Fruit fly (Drosophila melanogaster) whole organism, embryonic: ENCODE data around the gene CG3032.

ENCODE experiments used
- B-H2 ChIP-seq: fragments of 200-800 bp; sonication (Bioruptor generic); optimal IDR thresholded peaks from 2 replicates; lab custom pipeline; 2018; ENCODE audit warnings: missing biosample characterization, mild to moderate bottlenecking, missing genetic modification characterization
- CG10209 ChIP-seq: fragments of 200-800 bp; sonication (Bioruptor generic); optimal IDR thresholded peaks from 3 replicates; lab custom pipeline; 2017; ENCODE audit warnings: missing biosample characterization, mild to moderate bottlenecking, missing genetic modification characterization, missing genetic modification reagents
- CG10366 ChIP-seq: fragments of 200-800 bp; sonication (Bioruptor generic); IDR thresholded peaks from 2 replicates; pipeline ENCODE4 v1.3.6; 2022; ENCODE audit warnings: missing biosample characterization, missing genetic modification characterization
- CG10654 ChIP-seq: fragments of 200-800 bp; sonication (Bioruptor generic); optimal IDR thresholded peaks from 2 replicates; lab custom pipeline; 2016; ENCODE audit warnings: missing biosample characterization, missing genetic modification characterization
- CG11085 ChIP-seq: fragments of 200-800 bp; sonication (Bioruptor generic); IDR thresholded peaks from 2 replicates; pipeline ENCODE4 v1.3.6; 2022; ENCODE audit warnings: missing biosample characterization, missing genetic modification characterization
- CG11093 ChIP-seq: fragments of 200-800 bp; sonication (Bioruptor generic); IDR thresholded peaks from 3 replicates; pipeline ENCODE4 v1.3.6; 2022; ENCODE audit warnings: missing biosample characterization, missing genetic modification characterization
- CG11696 ChIP-seq: fragments of 200-800 bp; sonication (Bioruptor generic); IDR thresholded peaks from 2 replicates; pipeline ENCODE4 v1.3.6; 2022; ENCODE audit warnings: missing biosample characterization, missing genetic modification characterization
- CG12071 ChIP-seq: fragments of 200-800 bp; sonication (Bioruptor generic); optimal IDR thresholded peaks from 3 replicates; lab custom pipeline; 2018; ENCODE audit warnings: missing biosample characterization, mild to moderate bottlenecking, missing genetic modification characterization
- CG12104 ChIP-seq: fragments of 200-800 bp; sonication (Bioruptor generic); optimal IDR thresholded peaks from 3 replicates; lab custom pipeline; 2016; ENCODE audit warnings: missing biosample characterization, missing genetic modification characterization
- CG12155 ChIP-seq: fragments of 200-800 bp; sonication (Bioruptor generic); optimal IDR thresholded peaks from 3 replicates; lab custom pipeline; 2016; ENCODE audit warnings: missing biosample characterization, missing genetic modification characterization
- CG1233 ChIP-seq: fragments of 200-800 bp; sonication (Bioruptor generic); optimal IDR thresholded peaks from 4 replicates; lab custom pipeline; 2018; ENCODE audit warnings: missing biosample characterization, mild to moderate bottlenecking, missing genetic modification characterization
- CG13424 ChIP-seq: fragments of 200-800 bp; sonication (Bioruptor generic); optimal IDR thresholded peaks from 2 replicates; lab custom pipeline; 2019; ENCODE audit warnings: missing biosample characterization, mild to moderate bottlenecking, missing genetic modification characterization, moderate library complexity
- CG16813 ChIP-seq: fragments of 200-800 bp; sonication (Bioruptor generic); IDR thresholded peaks from 3 replicates; pipeline ENCODE4 v1.3.6; 2022; ENCODE audit warnings: missing biosample characterization, missing genetic modification characterization; ENCODE audit not compliant: partially characterized antibody
- CG16815 ChIP-seq: fragments of 200-800 bp; sonication (Bioruptor generic); optimal IDR thresholded peaks from 3 replicates; lab custom pipeline; 2017; ENCODE audit warnings: missing biosample characterization, mild to moderate bottlenecking, missing genetic modification characterization
- CG17328 ChIP-seq: fragments of 200-800 bp; sonication (Bioruptor generic); IDR thresholded peaks from 2 replicates; pipeline ENCODE4 v1.3.6; 2022; ENCODE audit warnings: missing biosample characterization, missing genetic modification characterization
- CG17802 ChIP-seq: fragments of 200-800 bp; sonication (Bioruptor generic); optimal IDR thresholded peaks from 2 replicates; lab custom pipeline; 2018; ENCODE audit warnings: missing biosample characterization, mild to moderate bottlenecking, missing genetic modification characterization, moderate library complexity
- CG32772 ChIP-seq: fragments of 200-800 bp; sonication (Bioruptor generic); IDR thresholded peaks from 2 replicates; pipeline ENCODE4 v1.3.6; 2022; ENCODE audit warnings: missing biosample characterization, missing genetic modification characterization
- CG6689 ChIP-seq: fragments of 200-800 bp; sonication (Bioruptor generic); IDR thresholded peaks from 2 replicates; pipeline ENCODE4 v1.3.6; 2022; ENCODE audit warnings: missing biosample characterization, missing genetic modification characterization
- CG6791 ChIP-seq: fragments of 200-800 bp; sonication (Bioruptor generic); IDR thresholded peaks from 3 replicates; pipeline ENCODE4 v1.3.6; 2022; ENCODE audit warnings: missing biosample characterization, missing genetic modification characterization; ENCODE audit not compliant: partially characterized antibody
- CG8924 ChIP-seq: fragments of 200-800 bp; optimal IDR thresholded peaks from 3 replicates; lab custom pipeline; 2019; ENCODE audit warnings: missing biosample characterization, mild to moderate bottlenecking, missing genetic modification characterization, moderate library complexity
- CrebB ChIP-seq: fragments of 200-800 bp; sonication (Bioruptor generic); optimal IDR thresholded peaks from 3 replicates; lab custom pipeline; 2018; ENCODE audit warnings: missing biosample characterization, mild to moderate bottlenecking, missing genetic modification characterization
- D19A ChIP-seq: fragments of 200-800 bp; optimal IDR thresholded peaks from 3 replicates; lab custom pipeline; 2019; ENCODE audit warnings: missing biosample characterization, mild to moderate bottlenecking, missing genetic modification characterization, moderate library complexity
- Dll ChIP-seq: fragments of 200-800 bp; sonication (Bioruptor generic); IDR thresholded peaks from 4 replicates; pipeline ENCODE4 v1.3.6; 2022; ENCODE audit warnings: missing biosample characterization, missing genetic modification characterization; ENCODE audit not compliant: partially characterized antibody
- ERR ChIP-seq: fragments of 200-800 bp; sonication (Bioruptor generic); optimal IDR thresholded peaks from 2 replicates; lab custom pipeline; 2016; ENCODE audit warnings: missing biosample characterization, missing genetic modification characterization
- Gsc ChIP-seq: fragments of 200-800 bp; sonication (Bioruptor generic); IDR thresholded peaks from 2 replicates; pipeline ENCODE4 v1.3.6; 2022; ENCODE audit warnings: missing biosample characterization, missing genetic modification characterization
- H2.0 ChIP-seq: fragments of 200-800 bp; sonication (Bioruptor generic); IDR thresholded peaks from 2 replicates; pipeline ENCODE4 v1.3.6; 2022; ENCODE audit warnings: missing biosample characterization, missing genetic modification characterization
- Hr3 ChIP-seq: fragments of 200-800 bp; sonication (Bioruptor generic); optimal IDR thresholded peaks from 3 replicates; lab custom pipeline; 2016; ENCODE audit warnings: missing biosample characterization, missing genetic modification characterization
- Med ChIP-seq: fragments of 200-800 bp; sonication (Bioruptor generic); peaks from one replicate; lab custom pipeline; 2016; ENCODE audit warnings: missing biosample characterization, missing genetic modification characterization, mild to moderate bottlenecking, inconsistent platforms, moderate library complexity
- Optix ChIP-seq: fragments of 200-800 bp; sonication (Bioruptor generic); IDR thresholded peaks from 3 replicates; pipeline ENCODE4 v1.3.6; 2022; ENCODE audit warnings: missing biosample characterization, missing genetic modification characterization
- Pdp1 ChIP-seq, 2 experiments: fragments of 200-800 bp; sonication (Bioruptor generic); optimal IDR thresholded peaks; 3 replicates each; lab custom pipeline; 2016; ENCODE audit warnings: missing biosample characterization in 2 of 2, missing genetic modification characterization in 2 of 2, mild to moderate bottlenecking in 1 of 2, moderate library complexity in 1 of 2
- aop ChIP-seq: fragments of 200-800 bp; sonication (Bioruptor generic); IDR thresholded peaks from 2 replicates; pipeline ENCODE4 v1.3.6; 2022; ENCODE audit warnings: missing biosample characterization, missing genetic modification characterization
- ap ChIP-seq: fragments of 200-800 bp; sonication (Bioruptor generic); IDR thresholded peaks from 2 replicates; pipeline ENCODE4 v1.3.6; 2022; ENCODE audit warnings: missing biosample characterization, missing genetic modification characterization
- ato ChIP-seq: fragments of 200-800 bp; sonication (Bioruptor generic); IDR thresholded peaks from 2 replicates; pipeline ENCODE4 v1.3.6; 2022; ENCODE audit warnings: missing biosample characterization, missing genetic modification characterization; ENCODE audit not compliant: partially characterized antibody
- caup ChIP-seq: fragments of 200-800 bp; sonication (Bioruptor generic); optimal IDR thresholded peaks from 3 replicates; lab custom pipeline; 2017; ENCODE audit warnings: missing biosample characterization, mild to moderate bottlenecking, missing genetic modification characterization, moderate library complexity; ENCODE audit not compliant: severe bottlenecking
- chif ChIP-seq, 2 experiments: fragments of 200-800 bp; sonication (Bioruptor generic); optimal IDR thresholded peaks; 3 replicates each; lab custom pipeline; 2016; ENCODE audit warnings: missing biosample characterization in 2 of 2, missing genetic modification characterization in 2 of 2
- cwo ChIP-seq: fragments of 200-800 bp; sonication (Bioruptor generic); optimal IDR thresholded peaks from 3 replicates; lab custom pipeline; 2017; ENCODE audit warnings: missing biosample characterization, missing genetic modification characterization, mild to moderate bottlenecking, moderate library complexity, missing genetic modification reagents
- disco-r ChIP-seq: fragments of 200-800 bp; sonication (Bioruptor generic); optimal IDR thresholded peaks from 2 replicates; lab custom pipeline; 2016; ENCODE audit warnings: missing biosample characterization, missing genetic modification characterization
- dysf ChIP-seq: fragments of 200-800 bp; sonication (Bioruptor generic); IDR thresholded peaks from 3 replicates; pipeline ENCODE4 v1.3.6; 2022; ENCODE audit warnings: missing biosample characterization, missing genetic modification characterization
- ewg ChIP-seq: fragments of 200-800 bp; sonication (Bioruptor generic); optimal IDR thresholded peaks from 3 replicates; lab custom pipeline; 2017; ENCODE audit warnings: mild to moderate bottlenecking, missing biosample characterization, missing genetic modification reagents, missing genetic modification characterization
- ham ChIP-seq: fragments of 200-800 bp; sonication (Bioruptor generic); IDR thresholded peaks from 2 replicates; pipeline ENCODE4 v1.3.6; 2022; ENCODE audit warnings: missing biosample characterization, missing genetic modification characterization
- maf-S ChIP-seq: fragments of 200-800 bp; sonication (Bioruptor generic); optimal IDR thresholded peaks from 2 replicates; lab custom pipeline; 2016; ENCODE audit warnings: missing biosample characterization, missing genetic modification characterization
- nmo ChIP-seq: fragments of 200-800 bp; sonication (Bioruptor generic); optimal IDR thresholded peaks from 2 replicates; lab custom pipeline; 2018; ENCODE audit warnings: missing biosample characterization, mild to moderate bottlenecking, missing genetic modification characterization, moderate library complexity
- sens ChIP-seq: fragments of 200-800 bp; sonication (Bioruptor generic); peaks from one replicate; lab custom pipeline; 2016; ENCODE audit warnings: missing biosample characterization, missing genetic modification characterization
- tgo ChIP-seq: fragments of 200-800 bp; sonication (Bioruptor generic); IDR thresholded peaks from 3 replicates; pipeline ENCODE4 v1.3.6; 2022; ENCODE audit warnings: missing biosample characterization, missing genetic modification characterization
- tin ChIP-seq: fragments of 200-800 bp; sonication (Bioruptor generic); optimal IDR thresholded peaks from 3 replicates; lab custom pipeline; 2016; ENCODE audit warnings: missing biosample characterization, missing genetic modification characterization
- twi ChIP-seq: fragments of 200-800 bp; optimal IDR thresholded peaks from 2 replicates; lab custom pipeline; 2019; ENCODE audit warnings: missing biosample characterization, mild to moderate bottlenecking, missing genetic modification characterization, moderate library complexity
- wek ChIP-seq: fragments of 200-800 bp; sonication (Bioruptor generic); optimal IDR thresholded peaks from 3 replicates; lab custom pipeline; 2018; ENCODE audit warnings: missing biosample characterization, mild to moderate bottlenecking, missing genetic modification characterization, moderate library complexity
- wor ChIP-seq: fragments of 200-800 bp; sonication (Bioruptor generic); IDR thresholded peaks from 2 replicates; pipeline ENCODE4 v1.3.6; 2022; ENCODE audit warnings: missing biosample characterization, missing genetic modification characterization

CG3032 gene

DNA sequence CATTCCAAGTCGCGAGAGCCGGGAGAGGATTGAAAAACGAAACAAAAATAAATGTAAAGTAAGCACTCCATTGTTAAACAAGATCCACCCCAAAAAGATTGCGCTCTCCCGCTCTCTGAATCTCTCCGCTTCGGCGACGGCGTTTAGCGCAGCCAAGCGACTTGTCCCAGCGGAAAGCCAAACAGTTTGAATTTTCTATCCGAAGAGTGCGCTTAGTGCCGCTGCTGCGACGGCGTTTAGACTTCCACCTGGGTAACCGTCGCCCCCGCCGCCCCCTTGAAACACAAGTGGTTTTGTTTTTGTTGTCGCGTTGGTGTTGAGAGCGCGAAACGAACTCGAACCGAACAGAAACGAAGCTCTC, 15.2 kb downstream of the CG3032 start, which contains the start of gene Inx2 (continued):
- TF ChIP-seq caup (GFP tag; lab: Kevin White, UChicago) (peak; percentile 68), CG11696 (GFP tag; lab: Robert Waterston, UW) (no peak), CG17328 (peak; percentile 34; the same call in 1 of the 2 replicates), maf-S (GFP tag; lab: Kevin White, UChicago) (no peak), CG8924 (tag; lab: Kevin White, UChicago) (peak; percentile 32), CG10209 (GFP tag; lab: Kevin White, UChicago) (peak; percentile 43), ERR (GFP tag; lab: Kevin White, UChicago) (peak; percentile 37), disco-r (GFP tag; lab: Kevin White, UChicago) (no peak), B-H2 (GFP tag; lab: Kevin White, UChicago) (peak; percentile 62), CG16815 (GFP tag; lab: Kevin White, UChicago) (no peak), ham (GFP tag; lab: Robert Waterston, UW) (no peak), dysf (peak; percentile 26; the same call in 1 of the 3 replicates), cwo (GFP tag; lab: Kevin White, UChicago) (peak; percentile 38)

DNA sequence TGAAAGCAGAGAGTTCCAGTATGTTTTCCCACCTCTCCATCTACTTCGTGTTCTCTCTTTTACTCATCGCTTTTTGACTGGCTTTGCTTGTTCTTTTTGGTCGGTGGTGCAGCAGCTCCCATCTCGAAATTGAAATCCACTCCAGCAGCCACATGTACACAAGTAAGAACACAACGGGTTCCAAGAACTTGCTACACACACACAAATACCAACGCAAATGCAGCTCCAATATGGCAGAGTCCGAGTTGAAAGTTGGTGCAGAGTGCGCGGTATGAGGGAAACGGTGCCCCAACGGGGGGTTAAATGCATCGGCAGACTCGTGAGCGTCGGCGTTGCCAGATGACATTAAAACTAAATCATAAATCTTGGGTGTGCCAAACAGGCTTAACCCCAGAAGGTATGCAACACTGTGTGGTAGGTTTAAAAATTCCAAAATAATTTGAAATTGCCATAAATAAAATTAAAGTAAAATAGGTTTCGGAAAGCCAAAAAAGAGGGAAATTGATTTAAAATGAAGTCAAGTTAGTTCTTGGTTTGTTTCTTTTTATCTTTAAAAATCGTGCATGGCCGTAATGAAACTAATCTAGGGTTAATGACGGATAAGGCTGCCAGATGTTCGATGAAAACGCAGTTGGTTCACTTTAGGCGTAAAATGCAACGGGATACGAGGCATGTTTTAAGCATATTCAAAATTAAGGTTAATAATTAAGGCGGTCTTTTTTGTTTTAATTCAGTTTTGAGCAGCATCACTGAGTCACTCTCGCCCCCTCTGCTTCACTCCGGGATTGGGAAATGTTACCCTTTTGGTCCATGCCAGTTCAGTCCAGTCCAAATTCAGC, 15.8 kb downstream of the CG3032 start:
- TF ChIP-seq tgo (GFP tag; lab: Robert Waterston, UW), result no peak
- no peak for TF ChIP-seq CG10366 (GFP tag; lab: Robert Waterston, UW)
- peak; percentile 6 for TF ChIP-seq CG17802
- 0 out of 3 replicates have a peak, but pooled peaks have one; percentile 38 for TF ChIP-seq CG11093 (GFP tag; lab: Robert Waterston, UW)
- TF ChIP-seq CG13424 (tag; lab: Kevin White, UChicago), result peak; percentile 35
- no peak for TF ChIP-seq aop
- no peak for TF ChIP-seq Optix (GFP tag; lab: Robert Waterston, UW)
- TF ChIP-seq sens (GFP tag; lab: Kevin White, UChicago), result peak; percentile 71
- TF ChIP-seq CG32772 (GFP tag; lab: Robert Waterston, UW), result no peak
- TF ChIP-seq CG6791, result peak; percentile 70; the same call in 2 of the 3 replicates
- no peak for TF ChIP-seq CG1233
- no peak for TF ChIP-seq CG12155 (GFP tag; lab: Kevin White, UChicago)
- TF ChIP-seq Pdp1 (GFP tag; optimal IDR thresholded peaks at IDR 0.05; lab: Kevin White, UChicago), result no peak
- no peak for TF ChIP-seq Hr3 (GFP tag; lab: Kevin White, UChicago)
- TF ChIP-seq twi, result peak; percentile 41
- no peak for TF ChIP-seq wek (GFP tag; lab: Kevin White, UChicago)
- no peak for TF ChIP-seq CG16813
- no peak for TF ChIP-seq CG10654 (GFP tag; lab: Kevin White, UChicago)
- peak; percentile 12 for TF ChIP-seq D19A
- TF ChIP-seq ap (GFP tag; lab: Robert Waterston, UW), result no peak
- peak; percentile 46 for TF ChIP-seq nmo (GFP tag; lab: Kevin White, UChicago)
- peak; percentile 79 for TF ChIP-seq Med
- TF ChIP-seq tin (GFP tag; lab: Kevin White, UChicago), result no peak
- no peak for TF ChIP-seq CG11696 (GFP tag; lab: Robert Waterston, UW)
- TF ChIP-seq ewg (GFP tag; lab: Kevin White, UChicago), result peak; percentile 2
- no peak for TF ChIP-seq ato (GFP tag; lab: Robert Waterston, UW)
- TF ChIP-seq CrebB, result no peak
- TF ChIP-seq CG6689 (GFP tag; lab: Robert Waterston, UW), result peak; percentile 37
- TF ChIP-seq Gsc (GFP tag; lab: Robert Waterston, UW), result no peak
- TF ChIP-seq chif (GFP tag; optimal IDR thresholded peaks at IDR 0.05; lab: Kevin White, UChicago), result peak in 1 of 2 experiments; percentile 29
- TF ChIP-seq wor (GFP tag; lab: Robert Waterston, UW), result no peak
- TF ChIP-seq H2.0, result no peak
- TF ChIP-seq CG11085, result no peak
- no peak for TF ChIP-seq Dll (GFP tag; lab: Robert Waterston, UW)
- TF ChIP-seq CG12071 (GFP tag; lab: Kevin White, UChicago), result no peak
- TF ChIP-seq CG12104, result peak; percentile 2
